Worm (Caenorhabditis elegans): ENCODE results near the gene Y39B6A.25.

Gene Y39B6A.25

ce11 chrV:19026163-19026562 is at the start of gene Y39B6A.25:
TSS of gene Y39B6A.25 (plus strand) at chrV:19026463.
- no peak for TF ChIP-seq ctbp-1 (GFP tag; IDR thresholded peaks at IDR 0.05)
- no peak for TF ChIP-seq Y48G9A.11 (GFP tag; IDR thresholded peaks at IDR 0.05)
- no peak for TF ChIP-seq nhr-25 (tag; optimal IDR thresholded peaks at IDR 0.05; ENCODE audit: borderline replicate concordance, insufficient read depth)
- peak in 1 of 2 experiments; percentile 56 for TF ChIP-seq unc-62 (GFP tag; optimal IDR thresholded peaks at IDR 0.05 in 1 of 2)
- no peak for TF ChIP-seq unc-62 (tag; optimal IDR thresholded peaks at IDR 0.05)

- TF ChIP-seq ces-1 (GFP tag; optimal IDR thresholded peaks at IDR 0.05) (no peak), daf-16 (GFP tag; optimal IDR thresholded peaks at IDR 0.05) (no peak), daf-16 (tag; optimal IDR thresholded peaks at IDR 0.05) (peak; percentile 61)
These were observed 49.7 kb upstream of the Y39B6A.25 start for ce11 chrV:18976539-18976938.

ce11 chrV:18977876-18978275 is 48.4 kb upstream of the Y39B6A.25 start, which contains the start of gene Y39B6A.41:
TSS of gene Y39B6A.41 (minus strand) at chrV:18977976.
- TF ChIP-seq ceh-20 (GFP tag; IDR thresholded peaks at IDR 0.05) (no peak), pha-4 (GFP tag; IDR thresholded peaks at IDR 0.05) (no peak), pha-4 (tag; optimal IDR thresholded peaks at IDR 0.05) (no peak), nhr-28 (tag; optimal IDR thresholded peaks at IDR 0.05) (no peak), gei-8 (GFP tag; optimal IDR thresholded peaks at IDR 0.05) (no peak), mes-2 (tag; optimal IDR thresholded peaks at IDR 0.05; ENCODE audit: poor library complexity, severe bottlenecking) (no peak), T20F7.1 (GFP tag; optimal IDR thresholded peaks at IDR 0.05) (no peak), F37D6.2 (tag; optimal IDR thresholded peaks at IDR 0.05) (no peak), lin-1 (GFP tag; IDR thresholded peaks at IDR 0.05) (no peak), snpc-1.2 (GFP tag; IDR thresholded peaks at IDR 0.05) (no peak), hmg-1.1 (GFP tag; IDR thresholded peaks at IDR 0.05) (no peak), rbr-2 (tag; optimal IDR thresholded peaks at IDR 0.05) (no peak), Y48G9A.11 (GFP tag; IDR thresholded peaks at IDR 0.05) (no peak), nhr-11 (tag; optimal IDR thresholded peaks at IDR 0.05) (no peak), cey-2 (tag; optimal IDR thresholded peaks at IDR 0.05; ENCODE audit: borderline replicate concordance, insufficient read depth) (no peak), mep-1 (tag; optimal IDR thresholded peaks at IDR 0.05) (no peak), spr-3 (GFP tag; optimal IDR thresholded peaks at IDR 0.05) (no peak), nhr-111 (GFP tag; optimal IDR thresholded peaks at IDR 0.05) (no peak), vab-7 (GFP tag; IDR thresholded peaks at IDR 0.05) (no peak)

ce11 chrV:18978301-18978700 is 48.0 kb upstream of the Y39B6A.25 start:
- TF ChIP-seq lin-39 (tag; optimal IDR thresholded peaks at IDR 0.05) (no peak), skn-1 (tag; optimal IDR thresholded peaks at IDR 0.05) (no peak), nhr-77 (tag; optimal IDR thresholded peaks at IDR 0.05) (no peak), pqm-1 (tag; optimal IDR thresholded peaks at IDR 0.05) (peak; percentile 45), dmd-6 (GFP tag; IDR thresholded peaks at IDR 0.05) (peak; percentile 45; the same call in 1 of the 2 replicates), daf-16 (GFP tag; optimal IDR thresholded peaks at IDR 0.05) (no peak), daf-16 (tag; optimal IDR thresholded peaks at IDR 0.05) (peak; percentile 65), dve-1 (tag; optimal IDR thresholded peaks at IDR 0.05; ENCODE audit: insufficient read depth) (peak; percentile 25), nhr-28 (tag; optimal IDR thresholded peaks at IDR 0.05) (peak; percentile 0), hlh-11 (tag; optimal IDR thresholded peaks at IDR 0.05) (peak; percentile 28)

ce11 chrV:18980091-18980490 is 46.2 kb upstream of the Y39B6A.25 start:
- TF ChIP-seq F26F4.8 (GFP tag; conservative IDR thresholded peaks at IDR 0.05): 0 out of 2 replicates have a peak, but pooled peaks have one; percentile 36
- TF ChIP-seq tra-1 (GFP tag; IDR thresholded peaks at IDR 0.05): 0 out of 2 replicates have a peak, but pooled peaks have one; percentile 38
- TF ChIP-seq mxl-2 (GFP tag; conservative IDR thresholded peaks at IDR 0.05): 0 out of 2 replicates have a peak, but pooled peaks have one; percentile 7

Data from whole organism, L4 larva.